Fruit fly (Drosophila melanogaster) whole organism, embryonic: ENCODE measurements around the gene CG3515.
A peak's percentile ranks its signal among the peaks of the same experiment; 100 is the strongest.

ENCODE experiments used
- CG11085 ChIP-seq: fragments of 200-800 bp; sonication (Bioruptor generic); IDR thresholded peaks from 2 replicates; pipeline ENCODE4 v1.3.6; 2022; ENCODE audit warnings: missing biosample characterization, missing genetic modification characterization
- CG11504 ChIP-seq: fragments of 200-800 bp; sonication (Bioruptor generic); optimal IDR thresholded peaks from 3 replicates; lab custom pipeline; 2019; ENCODE audit warnings: missing biosample characterization, mild to moderate bottlenecking, missing genetic modification characterization, moderate library complexity
- CG1233 ChIP-seq: fragments of 200-800 bp; sonication (Bioruptor generic); optimal IDR thresholded peaks from 4 replicates; lab custom pipeline; 2018; ENCODE audit warnings: missing biosample characterization, mild to moderate bottlenecking, missing genetic modification characterization
- CG13296 ChIP-seq: fragments of 200-800 bp; sonication (Bioruptor generic); optimal IDR thresholded peaks from 3 replicates; lab custom pipeline; 2018; ENCODE audit warnings: missing biosample characterization, mild to moderate bottlenecking, missing genetic modification characterization
- CG13424 ChIP-seq: fragments of 200-800 bp; sonication (Bioruptor generic); optimal IDR thresholded peaks from 2 replicates; lab custom pipeline; 2019; ENCODE audit warnings: missing biosample characterization, mild to moderate bottlenecking, missing genetic modification characterization, moderate library complexity
- CG15269 ChIP-seq: fragments of 200-800 bp; sonication (Bioruptor generic); optimal IDR thresholded peaks from 2 replicates; lab custom pipeline; 2018; ENCODE audit warnings: missing biosample characterization, mild to moderate bottlenecking, missing genetic modification characterization, moderate library complexity
- CG15514 ChIP-seq: fragments of 200-800 bp; sonication (Bioruptor generic); optimal IDR thresholded peaks from 3 replicates; lab custom pipeline; 2017; ENCODE audit warnings: missing biosample characterization, missing genetic modification characterization, mild to moderate bottlenecking, moderate library complexity, missing genetic modification reagents
- CG15601 ChIP-seq: fragments of 200-800 bp; sonication (Bioruptor generic); optimal IDR thresholded peaks from 3 replicates; lab custom pipeline; 2019; ENCODE audit warnings: missing biosample characterization, mild to moderate bottlenecking, missing genetic modification characterization, moderate library complexity
- CG16863 ChIP-seq: fragments of 200-800 bp; sonication (Bioruptor generic); optimal IDR thresholded peaks from 3 replicates; lab custom pipeline; 2016; ENCODE audit warnings: missing biosample characterization, missing genetic modification characterization
- CG17385 ChIP-seq: fragments of 200-800 bp; sonication (Bioruptor generic); optimal IDR thresholded peaks from 3 replicates; lab custom pipeline; 2018; ENCODE audit warnings: missing biosample characterization, mild to moderate bottlenecking, missing genetic modification characterization
- CG18599 ChIP-seq: fragments of 200-800 bp; sonication (Bioruptor generic); optimal IDR thresholded peaks from 3 replicates; lab custom pipeline; 2017; ENCODE audit warnings: missing biosample characterization, missing genetic modification characterization, mild to moderate bottlenecking, moderate library complexity, missing genetic modification reagents
- CG2678 ChIP-seq: fragments of 200-800 bp; sonication (Bioruptor generic); optimal IDR thresholded peaks from 3 replicates; lab custom pipeline; 2019; ENCODE audit warnings: missing biosample characterization, mild to moderate bottlenecking, missing genetic modification characterization, moderate library complexity
- CG32772 ChIP-seq: fragments of 200-800 bp; sonication (Bioruptor generic); IDR thresholded peaks from 2 replicates; pipeline ENCODE4 v1.3.6; 2022; ENCODE audit warnings: missing biosample characterization, missing genetic modification characterization
- CG3281 ChIP-seq: fragments of 200-800 bp; sonication (Bioruptor generic); optimal IDR thresholded peaks from 3 replicates; lab custom pipeline; 2017; ENCODE audit warnings: missing biosample characterization, mild to moderate bottlenecking, missing genetic modification characterization
- CG7839 ChIP-seq: fragments of 200-800 bp; sonication (Bioruptor generic); optimal IDR thresholded peaks from 3 replicates; lab custom pipeline; 2018; ENCODE audit warnings: missing biosample characterization, mild to moderate bottlenecking, missing genetic modification characterization, moderate library complexity
- CG8944 ChIP-seq: fragments of 200-800 bp; sonication (Bioruptor generic); optimal IDR thresholded peaks from 3 replicates; lab custom pipeline; 2016; ENCODE audit warnings: missing biosample characterization, missing genetic modification characterization
- Ets65A ChIP-seq: fragments of 200-800 bp; sonication (Bioruptor generic); peaks from one replicate; lab custom pipeline; 2016; ENCODE audit warnings: missing biosample characterization, missing genetic modification characterization
- Fer3 ChIP-seq: fragments of 200-800 bp; sonication (Bioruptor generic); optimal IDR thresholded peaks from 2 replicates; lab custom pipeline; 2018; ENCODE audit warnings: missing biosample characterization, mild to moderate bottlenecking, missing genetic modification characterization, moderate library complexity
- Hand ChIP-seq: fragments of 200-800 bp; sonication (Bioruptor generic); optimal IDR thresholded peaks from 2 replicates; lab custom pipeline; 2017; ENCODE audit warnings: mild to moderate bottlenecking, missing biosample characterization, missing genetic modification reagents, missing genetic modification characterization
- Hmr ChIP-seq: fragments of 200-800 bp; sonication (Bioruptor generic); optimal IDR thresholded peaks from 3 replicates; lab custom pipeline; 2017; ENCODE audit warnings: mild to moderate bottlenecking, missing biosample characterization, missing genetic modification reagents, missing genetic modification characterization
- MTF-1 ChIP-seq: fragments of 200-800 bp; sonication (Bioruptor generic); optimal IDR thresholded peaks from 2 replicates; lab custom pipeline; 2018; ENCODE audit warnings: missing biosample characterization, mild to moderate bottlenecking, missing genetic modification characterization, borderline replicate concordance
- Meics ChIP-seq: fragments of 200-800 bp; sonication (Bioruptor generic); optimal IDR thresholded peaks from 2 replicates; lab custom pipeline; 2017; ENCODE audit warnings: missing biosample characterization, mild to moderate bottlenecking, missing genetic modification characterization
- Rfx ChIP-seq: fragments of 200-800 bp; sonication (Bioruptor generic); IDR thresholded peaks from 2 replicates; pipeline ENCODE4 v1.3.6; 2022; ENCODE audit warnings: missing biosample characterization, missing genetic modification characterization
- Sox102F ChIP-seq: fragments of 200-800 bp; sonication (Bioruptor generic); optimal IDR thresholded peaks from 2 replicates; lab custom pipeline; 2018; ENCODE audit warnings: missing biosample characterization, mild to moderate bottlenecking, missing genetic modification characterization, moderate library complexity
- Stat92E ChIP-seq, 3 experiments: fragments of >200 bp in 2 of 3; fragments of 200-800 bp in 1 of 3; sonication (Bioruptor generic) in 1 of 3; optimal IDR thresholded peaks; 2 replicates each; lab custom pipeline; 2017 to 2019; ENCODE audit warnings: missing biosample characterization in 3 of 3, missing genetic modification characterization in 3 of 3, mild to moderate bottlenecking in 1 of 3, moderate library complexity in 1 of 3
- Xbp1 ChIP-seq: fragments of 200-800 bp; sonication (Bioruptor generic); optimal IDR thresholded peaks from 3 replicates; lab custom pipeline; 2016; ENCODE audit warnings: missing biosample characterization, mild to moderate bottlenecking, missing genetic modification characterization
- amos ChIP-seq: fragments of 200-800 bp; sonication (Bioruptor generic); IDR thresholded peaks from 2 replicates; pipeline ENCODE4 v1.3.6; 2022; ENCODE audit warnings: missing biosample characterization, missing genetic modification characterization; ENCODE audit not compliant: partially characterized antibody
- bowl ChIP-seq: fragments of 200-800 bp; sonication (Bioruptor generic); IDR thresholded peaks from 2 replicates; pipeline ENCODE4 v1.3.6; 2022; ENCODE audit warnings: missing biosample characterization, missing genetic modification characterization
- chinmo ChIP-seq: fragments of 200-800 bp; sonication (Bioruptor generic); IDR thresholded peaks from 4 replicates; pipeline ENCODE4 v1.3.6; 2022; ENCODE audit warnings: missing biosample characterization, missing genetic modification characterization; ENCODE audit not compliant: partially characterized antibody
- cwo ChIP-seq: fragments of 200-800 bp; sonication (Bioruptor generic); optimal IDR thresholded peaks from 3 replicates; lab custom pipeline; 2017; ENCODE audit warnings: missing biosample characterization, missing genetic modification characterization, mild to moderate bottlenecking, moderate library complexity, missing genetic modification reagents
- dmrt99B ChIP-seq: fragments of 200-800 bp; sonication (Bioruptor generic); optimal IDR thresholded peaks from 2 replicates; lab custom pipeline; 2018; ENCODE audit warnings: missing biosample characterization, mild to moderate bottlenecking, missing genetic modification characterization, moderate library complexity
- gce ChIP-seq: fragments of 200-800 bp; sonication (Bioruptor generic); IDR thresholded peaks from 3 replicates; pipeline ENCODE4 v1.3.6; 2022; ENCODE audit warnings: missing biosample characterization, missing genetic modification characterization
- grau ChIP-seq: fragments of 200-800 bp; optimal IDR thresholded peaks from 3 replicates; lab custom pipeline; 2019; ENCODE audit warnings: missing biosample characterization, mild to moderate bottlenecking, missing genetic modification characterization, moderate library complexity
- hkb ChIP-seq, 2 experiments: fragments of 200-800 bp in 1 of 2; fragments of >200 bp in 1 of 2; sonication (Bioruptor generic) in 1 of 2; IDR thresholded peaks in 1 of 2; optimal IDR thresholded peaks in 1 of 2; 2 replicates each; pipeline versions ENCODE4 v1.3.6 to Lab custom; 2017 to 2022; ENCODE audit warnings: missing biosample characterization in 1 of 2, missing genetic modification characterization in 1 of 2
- ind ChIP-seq: fragments of 200-800 bp; sonication (Bioruptor generic); optimal IDR thresholded peaks from 3 replicates; lab custom pipeline; 2016; ENCODE audit warnings: missing biosample characterization, missing genetic modification characterization
- lab ChIP-seq: fragments of 200-800 bp; sonication (Bioruptor generic); optimal IDR thresholded peaks from 3 replicates; lab custom pipeline; 2017; ENCODE audit warnings: missing biosample characterization, missing genetic modification characterization, mild to moderate bottlenecking, moderate library complexity, missing genetic modification reagents
- lov ChIP-seq, 2 experiments: fragments of 200-800 bp in 1 of 2; fragments of >200 bp in 1 of 2; sonication (Bioruptor generic) in 1 of 2; IDR thresholded peaks in 1 of 2; optimal IDR thresholded peaks in 1 of 2; 2 replicates in 1 of 2; 3 replicates in 1 of 2; pipeline versions ENCODE4 v1.3.6 to Lab custom; 2017 to 2022; ENCODE audit warnings: missing biosample characterization in 1 of 2, missing genetic modification characterization in 1 of 2
- luna ChIP-seq: fragments of 200-800 bp; sonication (Bioruptor generic); optimal IDR thresholded peaks from 2 replicates; lab custom pipeline; 2016; ENCODE audit warnings: missing biosample characterization, missing genetic modification characterization
- nerfin-2 ChIP-seq: fragments of 200-800 bp; sonication (Bioruptor generic); IDR thresholded peaks from 2 replicates; pipeline ENCODE4 v1.3.6; 2022; ENCODE audit warnings: missing biosample characterization, missing genetic modification characterization; ENCODE audit not compliant: partially characterized antibody
- prd ChIP-seq, 3 experiments: fragments of >200 bp in 2 of 3; fragments of 200-800 bp in 1 of 3; sonication (Bioruptor generic) in 1 of 3; optimal IDR thresholded peaks in 2 of 3; IDR thresholded peaks in 1 of 3; 2 replicates in 2 of 3; 3 replicates in 1 of 3; pipeline versions ENCODE4 v1.3.6 to Lab custom; 2017 to 2022; ENCODE audit warnings: missing biosample characterization in 1 of 3, missing genetic modification characterization in 1 of 3
- scrt ChIP-seq: fragments of 200-800 bp; sonication (Bioruptor generic); optimal IDR thresholded peaks from 2 replicates; lab custom pipeline; 2018; ENCODE audit warnings: missing biosample characterization, mild to moderate bottlenecking, missing genetic modification characterization, moderate library complexity
- sens-2 ChIP-seq: fragments of 200-800 bp; sonication (Bioruptor generic); IDR thresholded peaks from 2 replicates; pipeline ENCODE4 v1.3.6; 2022; ENCODE audit warnings: missing biosample characterization, missing genetic modification characterization
- stwl ChIP-seq: fragments of 200-800 bp; sonication (Bioruptor generic); optimal IDR thresholded peaks from 3 replicates; lab custom pipeline; 2018; ENCODE audit warnings: missing biosample characterization, mild to moderate bottlenecking, missing genetic modification characterization, moderate library complexity
- tap ChIP-seq: fragments of 200-800 bp; optimal IDR thresholded peaks from 3 replicates; lab custom pipeline; 2019; ENCODE audit warnings: missing biosample characterization, mild to moderate bottlenecking, missing genetic modification characterization, moderate library complexity
- tll ChIP-seq, 2 experiments: fragments of 200-800 bp in 1 of 2; fragments of >200 bp in 1 of 2; sonication (Bioruptor generic) in 1 of 2; optimal IDR thresholded peaks; 2 replicates each; lab custom pipeline; 2017 to 2019; ENCODE audit warnings: missing biosample characterization in 2 of 2, missing genetic modification characterization in 2 of 2, mild to moderate bottlenecking in 1 of 2, moderate library complexity in 1 of 2
- tup ChIP-seq: fragments of 200-800 bp; sonication (Bioruptor generic); optimal IDR thresholded peaks from 2 replicates; lab custom pipeline; 2016; ENCODE audit warnings: missing biosample characterization, mild to moderate bottlenecking, missing genetic modification characterization, moderate library complexity

Gene CG3515

DNA sequence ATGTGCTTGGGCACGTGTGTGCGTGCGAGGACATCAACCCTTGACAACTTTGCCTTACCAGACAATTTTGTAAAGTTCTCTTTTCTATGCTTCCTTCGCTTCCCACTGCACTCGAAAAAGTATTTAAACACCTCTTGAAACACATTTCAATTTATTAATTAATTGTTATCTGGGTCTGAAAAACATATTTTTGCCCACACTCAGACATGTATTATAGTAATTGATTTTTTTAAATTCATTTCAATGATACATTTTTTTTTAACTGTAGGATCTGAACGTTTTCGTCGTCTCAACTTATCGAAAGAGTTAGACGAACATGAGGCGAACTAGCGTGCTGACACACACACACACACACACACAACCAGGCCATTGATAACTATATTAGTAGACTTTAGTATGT, 10.1 kb downstream of the CG3515 start (continued):
- TF ChIP-seq tup (no peak), gce (GFP tag; lab: Robert Waterston, UW) (no peak), CG15514 (peak; percentile 31), CG15601 (no peak), sens-2 (GFP tag; lab: Robert Waterston, UW) (no peak), CG17385 (no peak), amos (GFP tag; lab: Robert Waterston, UW) (no peak), CG15269 (peak; percentile 38), Rfx (GFP tag; lab: Robert Waterston, UW) (peak; percentile 35; the same call in 1 of the 2 replicates), prd (optimal IDR thresholded peaks at IDR 0.05; lab: Kevin White, UChicago) (no peak), prd (GFP tag; IDR thresholded peaks at IDR 0.05; lab: Robert Waterston, UW) (peak; percentile 31; the same call in 1 of the 3 replicates), CG3281 (GFP tag; lab: Kevin White, UChicago) (peak; percentile 19), grau (tag; lab: Kevin White, UChicago) (peak; percentile 32), Fer3 (no peak), bowl (GFP tag; lab: Robert Waterston, UW) (no peak), CG11085 (GFP tag; lab: Robert Waterston, UW) (no peak), scrt (peak; percentile 10), CG32772 (GFP tag; lab: Robert Waterston, UW) (no peak), CG2678 (tag; lab: Kevin White, UChicago) (peak; percentile 64), CG1233 (GFP tag; lab: Kevin White, UChicago) (no peak), Sox102F (GFP tag; lab: Kevin White, UChicago) (peak; percentile 24), luna (GFP tag; lab: Kevin White, UChicago) (no peak), Xbp1 (no peak), nerfin-2 (GFP tag; lab: Robert Waterston, UW) (no peak), CG13296 (GFP tag; lab: Kevin White, UChicago) (peak; percentile 19), Hmr (GFP tag; lab: Kevin White, UChicago) (peak; percentile 40), MTF-1 (GFP tag; lab: Kevin White, UChicago) (no peak), CG18599 (GFP tag; lab: Kevin White, UChicago) (peak; percentile 51), chinmo (no peak), CG11504 (tag; lab: Kevin White, UChicago) (peak; percentile 42), tll (GFP tag; optimal IDR thresholded peaks at IDR 0.05; lab: Kevin White, UChicago) (no peak), CG7839 (peak; percentile 34), dmrt99B (peak; percentile 44), Meics (GFP tag; lab: Kevin White, UChicago) (peak; percentile 33), Hand (GFP tag; lab: Kevin White, UChicago) (peak; percentile 7), cwo (GFP tag; lab: Kevin White, UChicago) (peak; percentile 23), hkb (optimal IDR thresholded peaks at IDR 0.05; lab: Kevin White, UChicago) (no peak), hkb (GFP tag; IDR thresholded peaks at IDR 0.05; lab: Robert Waterston, UW) (0 out of 2 replicates have a peak, but pooled peaks have one; percentile 24), Ets65A (no peak), lov (optimal IDR thresholded peaks at IDR 0.05; lab: Kevin White, UChicago) (no peak), lov (GFP tag; IDR thresholded peaks at IDR 0.05; lab: Robert Waterston, UW) (no peak), lab (peak; percentile 10), ind (GFP tag; lab: Kevin White, UChicago) (no peak), CG13424 (tag; lab: Kevin White, UChicago) (peak; percentile 26), Stat92E (GFP tag; optimal IDR thresholded peaks at IDR 0.05; lab: Kevin White, UChicago) (no peak), CG8944 (GFP tag; lab: Kevin White, UChicago) (no peak), stwl (no peak), CG16863 (GFP tag; lab: Kevin White, UChicago) (no peak), tap (tag; lab: Kevin White, UChicago) (no peak)
